Worm (Caenorhabditis elegans) whole organism, late embryonic: ENCODE measurements around the gene C06A12.8.

Source experiments
- K02D7.2 ChIP-seq: sonication (generic microtip); optimal IDR thresholded peaks from 2 replicates; lab custom pipeline; 2017; ENCODE audit warnings: mild to moderate bottlenecking, missing genetic modification characterization, missing compliant biosample characterization
- ama-1 ChIP-seq: fragments of 150-350 bp; optimal IDR thresholded peaks from 2 replicates; lab custom pipeline; 2014
- ceh-22 ChIP-seq: sonication (generic microtip); optimal IDR thresholded peaks from 2 replicates; lab custom pipeline; 2017; ENCODE audit warnings: missing biosample characterization, missing genetic modification characterization
- ceh-34 ChIP-seq: sonication (generic microtip); optimal IDR thresholded peaks from 2 replicates; lab custom pipeline; 2016; ENCODE audit warnings: mild to moderate bottlenecking, missing genetic modification characterization, missing compliant biosample characterization
- dve-1 ChIP-seq: sonication (generic microtip); optimal IDR thresholded peaks from 2 replicates; lab custom pipeline; 2017; ENCODE audit warnings: antibody characterized with exemption, mild to moderate bottlenecking, missing genetic modification characterization, missing compliant biosample characterization
- eyg-1 ChIP-seq: sonication (generic microtip); optimal IDR thresholded peaks from 2 replicates; lab custom pipeline; 2016; ENCODE audit warnings: missing genotype, missing genetic modification characterization, missing compliant biosample characterization
- fkh-10 ChIP-seq: fragments of 150-350 bp; optimal IDR thresholded peaks from 2 replicates; lab custom pipeline; 2014; ENCODE audit warnings: missing biosample characterization, missing genetic modification reagents, missing genetic modification characterization
- hlh-30 ChIP-seq: sonication (generic microtip); optimal IDR thresholded peaks from 2 replicates; lab custom pipeline; 2017; ENCODE audit warnings: antibody characterized with exemption, missing genetic modification characterization, missing compliant biosample characterization; ENCODE audit not compliant: insufficient read depth
- hlh-6 ChIP-seq: sonication (generic microtip); optimal IDR thresholded peaks from 2 replicates; lab custom pipeline; 2016; ENCODE audit warnings: missing genotype, missing genetic modification characterization, missing compliant biosample characterization
- hlh-8 ChIP-seq: sonication (generic microtip); optimal IDR thresholded peaks from 2 replicates; lab custom pipeline; 2016; ENCODE audit warnings: missing genotype, missing genetic modification characterization, missing compliant biosample characterization
- nfya-1 ChIP-seq: sonication (generic microtip); optimal IDR thresholded peaks from 2 replicates; lab custom pipeline; 2017; ENCODE audit warnings: missing genetic modification characterization, mild to moderate bottlenecking, missing compliant biosample characterization, antibody characterized with exemption, moderate library complexity
- pha-4 ChIP-seq: fragments of 150-350 bp; optimal IDR thresholded peaks from 2 replicates; lab custom pipeline; 2018; ENCODE audit warnings: missing biosample characterization, missing genetic modification reagents, missing genetic modification characterization
- pqm-1 ChIP-seq: sonication (generic microtip); optimal IDR thresholded peaks from 2 replicates; lab custom pipeline; 2016; ENCODE audit warnings: missing genetic modification characterization, missing compliant biosample characterization
- sox-4 ChIP-seq: sonication (generic microtip); optimal IDR thresholded peaks from 2 replicates; lab custom pipeline; 2017; ENCODE audit warnings: mild to moderate bottlenecking, missing genetic modification characterization, inconsistent platforms, missing compliant biosample characterization

DNA sequence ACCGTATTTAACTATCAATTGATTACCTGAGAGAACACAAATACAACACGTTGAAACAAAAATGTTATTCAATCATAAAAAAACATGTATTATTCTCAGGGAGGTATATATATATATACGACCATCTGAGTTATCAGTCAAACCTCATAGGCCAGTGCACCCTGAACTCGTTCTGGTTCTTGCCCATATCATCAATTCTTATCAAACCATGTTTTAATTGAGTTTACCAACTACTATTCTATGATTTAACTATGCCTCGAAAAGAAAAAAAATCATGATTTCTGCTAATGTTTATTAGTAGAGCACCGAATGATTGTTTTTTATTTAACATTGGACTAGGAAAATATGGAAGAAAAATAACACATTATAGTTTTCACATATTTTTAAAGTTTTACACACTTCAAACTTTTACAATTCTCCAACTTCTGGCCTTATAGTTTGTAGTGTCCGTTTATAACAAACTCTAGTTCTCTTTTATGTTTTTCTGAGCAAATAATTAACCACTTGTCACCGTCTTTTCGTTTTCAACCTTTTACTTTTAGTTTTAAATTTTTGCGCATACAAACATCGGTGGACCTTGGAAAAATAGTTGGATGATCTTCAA is 4.8 kb upstream of the C06A12.8 start:
- TF ChIP-seq eyg-1, result no peak
- no peak for TF ChIP-seq K02D7.2 (tag; lab: Kevin White, UChicago)
- no peak for TF ChIP-seq ceh-22 (tag; lab: Kevin White, UChicago)
- no peak for TF ChIP-seq hlh-30
- TF ChIP-seq ama-1, result no peak
- no peak for TF ChIP-seq hlh-8 (tag; lab: Kevin White, UChicago)
- TF ChIP-seq pqm-1 (tag; lab: Kevin White, UChicago), result no peak
- no peak for TF ChIP-seq hlh-6
- TF ChIP-seq pha-4 (tag; lab: Kevin White, UChicago), result no peak
- no peak for TF ChIP-seq fkh-10
- TF ChIP-seq ceh-34 (tag; lab: Kevin White, UChicago), result no peak
- TF ChIP-seq nfya-1, result no peak
- TF ChIP-seq dve-1, result no peak
- TF ChIP-seq sox-4, result no peak
